Worm (Caenorhabditis elegans) whole organism, L1 larva: ENCODE data around the gene F49C12.6.

ENCODE experiments used
- ceh-82 ChIP-seq, 3 experiments: fragments of 150-350 bp in 1 of 3; sonication (generic microtip) in 2 of 3; optimal IDR thresholded peaks; 2 replicates each; lab custom pipeline; 2014 to 2017; ENCODE audit warnings: missing biosample characterization in 3 of 3, missing genetic modification characterization in 3 of 3
- egl-27 ChIP-seq, 2 experiments: fragments of 150-350 bp in 1 of 2; sonication (generic microtip); optimal IDR thresholded peaks; 3 replicates each; lab custom pipeline; 2017 to 2018; ENCODE audit warnings: missing biosample characterization in 2 of 2, missing genetic modification characterization in 2 of 2, missing genetic modification reagents in 2 of 2
- grh-1 ChIP-seq: fragments of 200-800 bp; sonication (Bioruptor generic); IDR thresholded peaks from 2 replicates; pipeline ENCODE4 v1.3.6; 2022; ENCODE audit warnings: missing genetic modification reagents, missing genetic modification characterization, missing compliant biosample characterization
- mdl-1 ChIP-seq, 2 experiments: fragments of 150-350 bp; optimal IDR thresholded peaks; 2 replicates each; lab custom pipeline; 2014 to 2017; ENCODE audit warnings: missing biosample characterization in 2 of 2, missing genetic modification characterization in 2 of 2, inconsistent platforms in 1 of 2
- nhr-12 ChIP-seq: sonication (generic microtip); optimal IDR thresholded peaks from 2 replicates; lab custom pipeline; 2017; ENCODE audit warnings: missing biosample characterization, missing genetic modification characterization
- nhr-237 ChIP-seq: fragments of 150-350 bp; optimal IDR thresholded peaks from 2 replicates; lab custom pipeline; 2014; ENCODE audit warnings: missing biosample characterization, missing genetic modification characterization
- nhr-76 ChIP-seq: sonication (generic microtip); optimal IDR thresholded peaks from 2 replicates; lab custom pipeline; 2017; ENCODE audit warnings: missing biosample characterization, missing genetic modification characterization
- pqm-1 ChIP-seq: sonication (generic microtip); optimal IDR thresholded peaks from 3 replicates; lab custom pipeline; 2017; ENCODE audit warnings: missing biosample characterization, missing genetic modification characterization
- skn-1 ChIP-seq: fragments of 150-350 bp; optimal IDR thresholded peaks from 2 replicates; lab custom pipeline; 2014; ENCODE audit warnings: missing biosample characterization, missing genetic modification characterization
- sup-37 ChIP-seq: fragments of 200-800 bp; sonication (Bioruptor generic); optimal IDR thresholded peaks from 2 replicates; lab custom pipeline; 2018; ENCODE audit warnings: mild to moderate bottlenecking, missing genetic modification characterization, missing compliant biosample characterization
- unc-130 ChIP-seq: fragments of 150-350 bp; optimal IDR thresholded peaks from 2 replicates; lab custom pipeline; 2017; ENCODE audit warnings: missing biosample characterization, missing genetic modification characterization, inconsistent platforms
- unc-62 ChIP-seq: fragments of 150-350 bp; optimal IDR thresholded peaks from 2 replicates; lab custom pipeline; 2014; ENCODE audit warnings: missing biosample characterization, missing genetic modification reagents, missing genetic modification characterization
- xbp-1 ChIP-seq: sonication (generic microtip); optimal IDR thresholded peaks from 2 replicates; lab custom pipeline; 2016; ENCODE audit warnings: missing genetic modification characterization, missing compliant biosample characterization
- ztf-11 ChIP-seq, 2 experiments: sonication (generic microtip); optimal IDR thresholded peaks; 2 replicates each; lab custom pipeline; 2016 to 2017; ENCODE audit warnings: missing genetic modification characterization in 2 of 2, missing biosample characterization in 1 of 2, missing compliant biosample characterization in 1 of 2

DNA sequence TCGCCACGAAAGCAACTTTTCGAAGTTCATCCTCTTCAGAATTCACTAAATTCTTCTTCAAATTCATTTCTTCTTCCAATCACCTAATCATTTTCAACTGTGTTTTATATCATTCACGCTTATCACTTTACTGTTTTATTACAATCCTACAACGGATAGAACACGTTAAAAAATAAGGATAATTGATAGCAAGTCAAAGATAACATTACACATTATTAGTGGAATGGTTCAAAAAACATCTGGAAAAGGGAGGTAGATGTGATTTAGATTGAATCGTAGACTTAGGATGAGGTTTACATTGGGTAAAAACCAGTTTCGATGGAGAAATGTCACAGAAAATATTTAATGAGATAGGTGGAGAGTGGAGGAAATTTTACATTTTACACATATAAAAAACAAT is 47.2 kb downstream of the F49C12.6 start, which contains the start of gene col-120:
- no peak for TF ChIP-seq nhr-237 (tag; lab: Kevin White, UChicago)
- no peak for TF ChIP-seq pqm-1 (tag; lab: Kevin White, UChicago)
- no peak for TF ChIP-seq ceh-82 (tag; optimal IDR thresholded peaks at IDR 0.05; lab: Kevin White, UChicago)
- no peak for TF ChIP-seq mdl-1 (tag; optimal IDR thresholded peaks at IDR 0.05; lab: Kevin White, UChicago)
- TF ChIP-seq unc-62 (GFP tag; lab: Kevin White, UChicago): no peak
- TF ChIP-seq unc-130: no peak
- TF ChIP-seq grh-1 (GFP tag; lab: Robert Waterston, UW): no peak
- no peak for TF ChIP-seq skn-1 (tag; lab: Kevin White, UChicago)
- TF ChIP-seq egl-27 (tag; optimal IDR thresholded peaks at IDR 0.05; lab: Kevin White, UChicago): no peak
- no peak for TF ChIP-seq nhr-76
- no peak for TF ChIP-seq xbp-1 (tag; lab: Kevin White, UChicago)
- no peak for TF ChIP-seq sup-37 (GFP tag; lab: Kevin White, UChicago)
- TF ChIP-seq nhr-12 (tag; lab: Kevin White, UChicago): no peak
- no peak for TF ChIP-seq ztf-11 (tag; optimal IDR thresholded peaks at IDR 0.05; lab: Kevin White, UChicago)
